Worm (Caenorhabditis elegans) whole organism, late embryonic: ENCODE data around the gene arl-6.

Experiments
- C08G9.2 ChIP-seq: sonication (generic microtip); optimal IDR thresholded peaks from 2 replicates; lab custom pipeline; 2016; ENCODE audit warnings: mild to moderate bottlenecking, missing genetic modification characterization, moderate library complexity, missing compliant biosample characterization
- K09A11.1 ChIP-seq: sonication (generic microtip); optimal IDR thresholded peaks from 2 replicates; lab custom pipeline; 2017; ENCODE audit warnings: antibody characterized with exemption, mild to moderate bottlenecking, missing genetic modification characterization, missing compliant biosample characterization; ENCODE audit not compliant: insufficient read depth
- Y22D7AL.16 ChIP-seq: sonication (generic microtip); optimal IDR thresholded peaks from 2 replicates; lab custom pipeline; 2016; ENCODE audit warnings: missing genetic modification characterization, missing compliant biosample characterization
- ahr-1 ChIP-seq: sonication (generic microtip); optimal IDR thresholded peaks from 2 replicates; lab custom pipeline; 2016; ENCODE audit warnings: missing genetic modification characterization, missing compliant biosample characterization
- ama-1 ChIP-seq: fragments of 150-350 bp; optimal IDR thresholded peaks from 2 replicates; lab custom pipeline; 2014
- ceh-14 ChIP-seq: sonication (generic microtip); optimal IDR thresholded peaks from 2 replicates; lab custom pipeline; 2016; ENCODE audit warnings: missing genotype, missing genetic modification characterization, missing compliant biosample characterization
- ceh-18 ChIP-seq: sonication (generic microtip); optimal IDR thresholded peaks from 2 replicates; lab custom pipeline; 2016; ENCODE audit warnings: missing genetic modification characterization, missing compliant biosample characterization
- ceh-19 ChIP-seq: fragments of 200-800 bp; sonication (Bioruptor generic); optimal IDR thresholded peaks from 2 replicates; lab custom pipeline; 2018; ENCODE audit warnings: mild to moderate bottlenecking, missing genetic modification characterization, missing compliant biosample characterization
- ceh-2 ChIP-seq: sonication (generic microtip); optimal IDR thresholded peaks from 2 replicates; lab custom pipeline; 2016; ENCODE audit warnings: missing genotype, missing genetic modification characterization, missing compliant biosample characterization
- ceh-22 ChIP-seq: sonication (generic microtip); optimal IDR thresholded peaks from 2 replicates; lab custom pipeline; 2017; ENCODE audit warnings: missing biosample characterization, missing genetic modification characterization
- ceh-24 ChIP-seq: sonication (generic microtip); optimal IDR thresholded peaks from 2 replicates; lab custom pipeline; 2016; ENCODE audit warnings: mild to moderate bottlenecking, missing genetic modification characterization, missing compliant biosample characterization
- ceh-30 ChIP-seq: fragments of 150-350 bp; optimal IDR thresholded peaks from 2 replicates; lab custom pipeline; 2014; ENCODE audit warnings: missing biosample characterization, missing genetic modification characterization
- ceh-31 ChIP-seq: sonication (generic microtip); optimal IDR thresholded peaks from 2 replicates; lab custom pipeline; 2016; ENCODE audit warnings: missing genetic modification characterization, missing compliant biosample characterization
- che-1 ChIP-seq: sonication (generic microtip); optimal IDR thresholded peaks from 2 replicates; lab custom pipeline; 2016; ENCODE audit warnings: mild to moderate bottlenecking, missing genetic modification characterization, missing compliant biosample characterization
- elt-2 ChIP-seq: sonication (generic microtip); optimal IDR thresholded peaks from 2 replicates; lab custom pipeline; 2016; ENCODE audit warnings: missing genetic modification reagents, missing genetic modification characterization, missing compliant biosample characterization
- ets-4 ChIP-seq: sonication (generic microtip); optimal IDR thresholded peaks from 2 replicates; lab custom pipeline; 2016; ENCODE audit warnings: missing genetic modification characterization, missing compliant biosample characterization
- eyg-1 ChIP-seq: sonication (generic microtip); optimal IDR thresholded peaks from 2 replicates; lab custom pipeline; 2016; ENCODE audit warnings: missing genotype, missing genetic modification characterization, missing compliant biosample characterization
- fax-1 ChIP-seq: sonication (generic microtip); optimal IDR thresholded peaks from 2 replicates; lab custom pipeline; 2016; ENCODE audit warnings: missing genotype, missing genetic modification characterization, missing compliant biosample characterization
- fkh-10 ChIP-seq: fragments of 150-350 bp; optimal IDR thresholded peaks from 2 replicates; lab custom pipeline; 2014; ENCODE audit warnings: missing biosample characterization, missing genetic modification reagents, missing genetic modification characterization
- fkh-6 ChIP-seq: sonication (generic microtip); optimal IDR thresholded peaks from 2 replicates; lab custom pipeline; 2016; ENCODE audit warnings: missing genetic modification characterization, missing compliant biosample characterization
- gmeb-2 ChIP-seq: sonication (generic microtip); optimal IDR thresholded peaks from 2 replicates; lab custom pipeline; 2016; ENCODE audit warnings: missing genetic modification characterization, inconsistent platforms, missing compliant biosample characterization
- hlh-13 ChIP-seq: fragments of 200-800 bp; sonication (Bioruptor generic); optimal IDR thresholded peaks from 2 replicates; lab custom pipeline; 2018; ENCODE audit warnings: mild to moderate bottlenecking, missing genetic modification characterization, missing compliant biosample characterization
- hlh-15 ChIP-seq: sonication (generic microtip); optimal IDR thresholded peaks from 2 replicates; lab custom pipeline; 2016; ENCODE audit warnings: missing genetic modification characterization, missing compliant biosample characterization
- hlh-30 ChIP-seq: sonication (generic microtip); optimal IDR thresholded peaks from 2 replicates; lab custom pipeline; 2017; ENCODE audit warnings: antibody characterized with exemption, missing genetic modification characterization, missing compliant biosample characterization; ENCODE audit not compliant: insufficient read depth
- lim-6 ChIP-seq: sonication (generic microtip); optimal IDR thresholded peaks from 2 replicates; lab custom pipeline; 2016; ENCODE audit warnings: missing genetic modification characterization, missing compliant biosample characterization
- lin-11 ChIP-seq: fragments of 200-800 bp; sonication (Bioruptor generic); optimal IDR thresholded peaks from 2 replicates; lab custom pipeline; 2018; ENCODE audit warnings: mild to moderate bottlenecking, missing genetic modification characterization, missing compliant biosample characterization
- madf-2 ChIP-seq: sonication (generic microtip); optimal IDR thresholded peaks from 2 replicates; lab custom pipeline; 2017; ENCODE audit warnings: missing genetic modification characterization, missing compliant biosample characterization
- nhr-11 ChIP-seq: fragments of 150-350 bp; optimal IDR thresholded peaks from 2 replicates; lab custom pipeline; 2014; ENCODE audit warnings: missing biosample characterization, missing genetic modification characterization
- odd-2 ChIP-seq: sonication (generic microtip); optimal IDR thresholded peaks from 2 replicates; lab custom pipeline; 2017; ENCODE audit warnings: antibody characterized with exemption, mild to moderate bottlenecking, missing genetic modification characterization, missing compliant biosample characterization
- pat-9 ChIP-seq: fragments of 200-800 bp; sonication (Bioruptor generic); optimal IDR thresholded peaks from 2 replicates; lab custom pipeline; 2018; ENCODE audit warnings: mild to moderate bottlenecking, missing genetic modification characterization, moderate library complexity, missing compliant biosample characterization
- pax-1 ChIP-seq: fragments of 150-350 bp; optimal IDR thresholded peaks from 2 replicates; lab custom pipeline; 2014; ENCODE audit warnings: missing biosample characterization, missing genetic modification characterization
- pha-4 ChIP-seq: fragments of 150-350 bp; optimal IDR thresholded peaks from 2 replicates; lab custom pipeline; 2018; ENCODE audit warnings: missing biosample characterization, missing genetic modification reagents, missing genetic modification characterization
- pqm-1 ChIP-seq: sonication (generic microtip); optimal IDR thresholded peaks from 2 replicates; lab custom pipeline; 2016; ENCODE audit warnings: missing genetic modification characterization, missing compliant biosample characterization
- pros-1 ChIP-seq: fragments of 150-350 bp; optimal IDR thresholded peaks from 2 replicates; lab custom pipeline; 2014; ENCODE audit warnings: missing biosample characterization, missing genetic modification reagents, missing genetic modification characterization
- ref-2 ChIP-seq: sonication (generic microtip); optimal IDR thresholded peaks from 2 replicates; lab custom pipeline; 2016; ENCODE audit warnings: missing genetic modification characterization, missing compliant biosample characterization
- sox-2 ChIP-seq: fragments of 200-800 bp; sonication (Bioruptor generic); IDR thresholded peaks from 2 replicates; pipeline ENCODE4 v1.3.6; 2022; ENCODE audit warnings: missing genetic modification reagents, missing genetic modification characterization, missing compliant biosample characterization
- syd-9 ChIP-seq: sonication (generic microtip); optimal IDR thresholded peaks from 2 replicates; lab custom pipeline; 2016; ENCODE audit warnings: mild to moderate bottlenecking, missing genetic modification characterization, moderate library complexity, missing compliant biosample characterization
- tbx-7 ChIP-seq: sonication (generic microtip); optimal IDR thresholded peaks from 2 replicates; lab custom pipeline; 2016; ENCODE audit warnings: missing genotype, missing genetic modification characterization, missing compliant biosample characterization
- unc-42 ChIP-seq: sonication (generic microtip); optimal IDR thresholded peaks from 2 replicates; lab custom pipeline; 2016; ENCODE audit warnings: missing genotype, missing genetic modification characterization, missing compliant biosample characterization
- ztf-16 ChIP-seq: sonication (generic microtip); optimal IDR thresholded peaks from 2 replicates; lab custom pipeline; 2017; ENCODE audit warnings: missing genetic modification characterization, missing compliant biosample characterization

Gene arl-6

ce11 chrIII:4826606-4827005 lies 12.0 kb upstream of the arl-6 start, which contains the start of gene F26A1.3:
TSS of gene F26A1.3 (plus strand) at chrIII:4826906.
- no peak for TF ChIP-seq ceh-24 (tag; lab: Kevin White, UChicago)
- TF ChIP-seq elt-2 = no peak
- no peak for TF ChIP-seq pat-9
- no peak for TF ChIP-seq fkh-10 (GFP tag; lab: Kevin White, UChicago)
- no peak for TF ChIP-seq ceh-2
- TF ChIP-seq gmeb-2 = no peak
- TF ChIP-seq ceh-18 (tag; lab: Kevin White, UChicago) = no peak
- no peak for TF ChIP-seq K09A11.1 (tag; lab: Kevin White, UChicago)
- TF ChIP-seq hlh-15 (tag; lab: Kevin White, UChicago) = no peak
- no peak for TF ChIP-seq ztf-16 (tag; lab: Kevin White, UChicago)
- no peak for TF ChIP-seq ceh-30 (tag; lab: Kevin White, UChicago)
- no peak for TF ChIP-seq ama-1
- no peak for TF ChIP-seq hlh-13
- TF ChIP-seq C08G9.2 (tag; lab: Kevin White, UChicago) = no peak
- TF ChIP-seq ref-2 (tag; lab: Kevin White, UChicago) = no peak
- no peak for TF ChIP-seq madf-2 (tag; lab: Kevin White, UChicago)
- no peak for TF ChIP-seq unc-42 (tag; lab: Kevin White, UChicago)
- no peak for TF ChIP-seq pax-1 (tag; lab: Kevin White, UChicago)
- no peak for TF ChIP-seq fax-1 (tag; lab: Kevin White, UChicago)
- TF ChIP-seq, all 69 proteins: peak for 0

ce11 chrIII:4822140-4822539 lies 7.5 kb upstream of the arl-6 start, which contains the start of gene F26A1.8:
TSS of gene F26A1.8 (minus strand) at chrIII:4822240.
- TF ChIP-seq madf-2 (tag; lab: Kevin White, UChicago) (no peak), Y22D7AL.16 (tag; lab: Kevin White, UChicago) (no peak)

DNA sequence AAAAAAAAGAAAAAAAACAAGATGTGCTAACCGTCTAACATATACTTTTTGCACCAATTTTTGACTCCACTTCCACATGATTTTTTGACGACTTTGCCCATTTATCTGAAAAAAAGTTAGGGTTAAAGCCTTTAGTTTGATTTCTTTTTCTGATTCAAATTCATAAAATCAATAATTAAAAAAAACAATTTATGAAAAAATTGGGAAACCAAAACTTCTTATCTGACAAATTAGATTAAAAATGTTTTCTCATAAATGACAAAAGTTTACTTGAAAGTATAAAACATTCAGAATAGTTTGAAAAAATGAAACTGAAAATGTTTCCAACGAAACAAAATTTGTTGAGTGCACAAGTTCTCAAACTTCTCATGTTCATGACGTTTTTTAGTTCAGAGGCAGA lies 5.2 kb upstream of the arl-6 start, which contains the start of gene F26A1.7:
Gene F26A1.7 (minus strand): TSS at position 101 of the 400 bp plus-strand sequence.
- no peak for TF ChIP-seq syd-9 (tag; lab: Kevin White, UChicago)
- no peak for TF ChIP-seq lin-11 (tag; lab: Kevin White, UChicago)
- no peak for TF ChIP-seq ceh-14 (tag; lab: Kevin White, UChicago)
- TF ChIP-seq ahr-1 (tag; lab: Kevin White, UChicago) = no peak
- no peak for TF ChIP-seq nhr-11 (tag; lab: Kevin White, UChicago)
- no peak for TF ChIP-seq ceh-22
- TF ChIP-seq hlh-30 (tag; lab: Kevin White, UChicago) = no peak
- no peak for TF ChIP-seq lim-6
- TF ChIP-seq hlh-15 (tag; lab: Kevin White, UChicago) = no peak
- no peak for TF ChIP-seq fkh-6
- no peak for TF ChIP-seq ceh-31 (tag; lab: Kevin White, UChicago)
- no peak for TF ChIP-seq Y22D7AL.16 (tag; lab: Kevin White, UChicago)
- TF ChIP-seq ets-4 (tag; lab: Kevin White, UChicago) = no peak
- no peak for TF ChIP-seq eyg-1 (tag; lab: Kevin White, UChicago)
- no peak for TF ChIP-seq tbx-7 (tag; lab: Kevin White, UChicago)
- TF ChIP-seq pqm-1 (tag; lab: Kevin White, UChicago) = no peak
- TF ChIP-seq ceh-18 (tag; lab: Kevin White, UChicago) = no peak

- TF ChIP-seq pha-4 (tag; lab: Kevin White, UChicago) (no peak), Y22D7AL.16 (tag; lab: Kevin White, UChicago) (no peak), elt-2 (no peak), sox-2 (GFP tag; lab: Robert Waterston, UW) (no peak), odd-2 (tag; lab: Kevin White, UChicago) (no peak), ceh-19 (no peak), pax-1 (tag; lab: Kevin White, UChicago) (no peak), pat-9 (no peak), ceh-14 (tag; lab: Kevin White, UChicago) (no peak), pros-1 (tag; lab: Kevin White, UChicago) (no peak), che-1 (tag; lab: Kevin White, UChicago) (no peak), ets-4 (tag; lab: Kevin White, UChicago) (no peak), eyg-1 (tag; lab: Kevin White, UChicago) (no peak), madf-2 (tag; lab: Kevin White, UChicago) (no peak)
These were observed 2.6 kb upstream of the arl-6 start, which contains the start of gene F26A1.4 for ce11 chrIII:4817240-4817639. TSS of gene F26A1.4 (plus strand) at chrIII:4817540.
